Fruit fly (Drosophila melanogaster) whole organism, embryonic: ENCODE measurements around the gene CG13077.
A peak's percentile ranks its signal among the peaks of the same experiment; 100 is the strongest.

Experiments used
- Abd-B ChIP-seq: fragments of 200-800 bp; sonication (Bioruptor generic); optimal IDR thresholded peaks from 2 replicates; lab custom pipeline; 2018; ENCODE audit warnings: missing biosample characterization, mild to moderate bottlenecking, missing genetic modification characterization, moderate library complexity
- Blimp-1 ChIP-seq: fragments of 200-800 bp; sonication (Bioruptor generic); optimal IDR thresholded peaks from 3 replicates; lab custom pipeline; 2018; ENCODE audit warnings: missing biosample characterization, missing genetic modification characterization, mild to moderate bottlenecking, moderate library complexity, missing genetic modification reagents
- CG11695 ChIP-seq: fragments of 200-800 bp; sonication (Bioruptor generic); IDR thresholded peaks from 3 replicates; pipeline ENCODE4 v1.3.6; 2022; ENCODE audit warnings: missing biosample characterization, missing genetic modification characterization
- CG11723 ChIP-seq: fragments of 200-800 bp; sonication (Bioruptor generic); optimal IDR thresholded peaks from 2 replicates; lab custom pipeline; 2017; ENCODE audit warnings: missing biosample characterization, mild to moderate bottlenecking, missing genetic modification characterization
- CG13894 ChIP-seq: fragments of 200-800 bp; sonication (Bioruptor generic); optimal IDR thresholded peaks from 3 replicates; lab custom pipeline; 2018; ENCODE audit warnings: missing biosample characterization, mild to moderate bottlenecking, missing genetic modification characterization, moderate library complexity
- CG15011 ChIP-seq: fragments of 200-800 bp; sonication (Bioruptor generic); optimal IDR thresholded peaks from 3 replicates; lab custom pipeline; 2018; ENCODE audit warnings: missing biosample characterization, mild to moderate bottlenecking, missing genetic modification characterization
- CG15073 ChIP-seq: fragments of 200-800 bp; sonication (Bioruptor generic); optimal IDR thresholded peaks from 2 replicates; lab custom pipeline; 2016; ENCODE audit warnings: missing biosample characterization, missing genetic modification characterization
- CG16863 ChIP-seq: fragments of 200-800 bp; sonication (Bioruptor generic); optimal IDR thresholded peaks from 3 replicates; lab custom pipeline; 2016; ENCODE audit warnings: missing biosample characterization, missing genetic modification characterization
- CG18011 ChIP-seq: fragments of 200-800 bp; sonication (Bioruptor generic); optimal IDR thresholded peaks from 2 replicates; lab custom pipeline; 2017; ENCODE audit warnings: missing biosample characterization, missing genetic modification characterization, mild to moderate bottlenecking, moderate library complexity, missing genotype
- CG18476 ChIP-seq: fragments of 200-800 bp; sonication (Bioruptor generic); optimal IDR thresholded peaks from 2 replicates; lab custom pipeline; 2016; ENCODE audit warnings: missing biosample characterization, mild to moderate bottlenecking, missing genetic modification characterization
- CG32767 ChIP-seq: fragments of 200-800 bp; sonication (Bioruptor generic); IDR thresholded peaks from 2 replicates; pipeline ENCODE4 v1.3.6; 2022; ENCODE audit warnings: missing biosample characterization, missing genetic modification characterization
- CG43689 ChIP-seq: fragments of 200-800 bp; sonication (Bioruptor generic); IDR thresholded peaks from 2 replicates; pipeline ENCODE4 v1.3.6; 2022; ENCODE audit warnings: missing biosample characterization, missing genetic modification characterization
- CG5953 ChIP-seq: fragments of 200-800 bp; sonication (Bioruptor generic); IDR thresholded peaks from 2 replicates; pipeline ENCODE4 v1.3.6; 2022; ENCODE audit warnings: missing biosample characterization, missing genetic modification characterization
- CG8281 ChIP-seq: fragments of 200-800 bp; sonication (Bioruptor generic); optimal IDR thresholded peaks from 2 replicates; lab custom pipeline; 2018; ENCODE audit warnings: missing biosample characterization, mild to moderate bottlenecking, missing genetic modification characterization, moderate library complexity
- CG8765 ChIP-seq: fragments of 200-800 bp; sonication (Bioruptor generic); IDR thresholded peaks from 2 replicates; pipeline ENCODE4 v1.3.6; 2022; ENCODE audit warnings: missing biosample characterization, missing genetic modification characterization
- CG8924 ChIP-seq: fragments of 200-800 bp; optimal IDR thresholded peaks from 3 replicates; lab custom pipeline; 2019; ENCODE audit warnings: missing biosample characterization, mild to moderate bottlenecking, missing genetic modification characterization, moderate library complexity
- Dbx ChIP-seq: fragments of 200-800 bp; sonication (Bioruptor generic); IDR thresholded peaks from 3 replicates; pipeline ENCODE4 v1.3.6; 2022; ENCODE audit warnings: missing biosample characterization, missing genetic modification characterization
- Dip3 ChIP-seq: fragments of 200-800 bp; sonication (Bioruptor generic); optimal IDR thresholded peaks from 3 replicates; lab custom pipeline; 2016; ENCODE audit warnings: missing biosample characterization, missing genetic modification characterization
- Doc3 ChIP-seq: fragments of 200-800 bp; sonication (Bioruptor generic); IDR thresholded peaks from 3 replicates; pipeline ENCODE4 v1.3.6; 2022; ENCODE audit warnings: missing biosample characterization, missing genetic modification characterization; ENCODE audit not compliant: partially characterized antibody
- ERR ChIP-seq: fragments of 200-800 bp; sonication (Bioruptor generic); optimal IDR thresholded peaks from 2 replicates; lab custom pipeline; 2016; ENCODE audit warnings: missing biosample characterization, missing genetic modification characterization
- Ets97D ChIP-seq: fragments of 200-800 bp; sonication (Bioruptor generic); optimal IDR thresholded peaks from 3 replicates; lab custom pipeline; 2016; ENCODE audit warnings: missing biosample characterization, missing genetic modification characterization
- Gug ChIP-seq: fragments of 200-800 bp; sonication (Bioruptor generic); IDR thresholded peaks from 4 replicates; pipeline ENCODE4 v1.3.6; 2022; ENCODE audit warnings: missing biosample characterization, missing genetic modification characterization
- H15 ChIP-seq: fragments of 200-800 bp; sonication (Bioruptor generic); IDR thresholded peaks from 3 replicates; pipeline ENCODE4 v1.3.6; 2022; ENCODE audit warnings: missing biosample characterization, missing genetic modification characterization
- Hr39 ChIP-seq: fragments of >200 bp; optimal IDR thresholded peaks from 2 replicates; lab custom pipeline; 2017
- Hsf ChIP-seq: fragments of 200-800 bp; sonication (Bioruptor generic); optimal IDR thresholded peaks from 3 replicates; lab custom pipeline; 2016; ENCODE audit warnings: missing biosample characterization, missing genetic modification characterization
- Lpt ChIP-seq: fragments of >200 bp; optimal IDR thresholded peaks from 2 replicates; lab custom pipeline; 2018; ENCODE audit warnings: missing biosample characterization, missing genetic modification characterization
- Mrtf ChIP-seq: fragments of 200-800 bp; sonication (Bioruptor generic); IDR thresholded peaks from 3 replicates; pipeline ENCODE4 v1.3.6; 2022; ENCODE audit warnings: missing biosample characterization, missing genetic modification characterization
- Myb ChIP-seq: fragments of 200-800 bp; sonication (Bioruptor generic); optimal IDR thresholded peaks from 2 replicates; lab custom pipeline; 2016; ENCODE audit warnings: missing biosample characterization, missing genetic modification characterization
- NK7.1 ChIP-seq: fragments of 200-800 bp; sonication (Bioruptor generic); optimal IDR thresholded peaks from 3 replicates; lab custom pipeline; 2016; ENCODE audit warnings: missing biosample characterization, missing genetic modification characterization
- Nf-YB ChIP-seq: fragments of 200-800 bp; sonication (Bioruptor generic); optimal IDR thresholded peaks from 3 replicates; lab custom pipeline; 2019; ENCODE audit warnings: missing biosample characterization, mild to moderate bottlenecking, missing genetic modification characterization, moderate library complexity
- Oli ChIP-seq: fragments of 200-800 bp; sonication (Bioruptor generic); optimal IDR thresholded peaks from 2 replicates; lab custom pipeline; 2018; ENCODE audit warnings: missing biosample characterization, mild to moderate bottlenecking, missing genetic modification characterization, moderate library complexity
- Optix ChIP-seq: fragments of 200-800 bp; sonication (Bioruptor generic); IDR thresholded peaks from 3 replicates; pipeline ENCODE4 v1.3.6; 2022; ENCODE audit warnings: missing biosample characterization, missing genetic modification characterization
- Ptx1 ChIP-seq: fragments of 200-800 bp; sonication (Bioruptor generic); IDR thresholded peaks from 2 replicates; pipeline ENCODE4 v1.3.6; 2022; ENCODE audit warnings: missing biosample characterization, missing genetic modification characterization
- Sox100B ChIP-seq: fragments of 200-800 bp; sonication (Bioruptor generic); optimal IDR thresholded peaks from 3 replicates; lab custom pipeline; 2018; ENCODE audit warnings: missing biosample characterization, mild to moderate bottlenecking, missing genetic modification characterization
- ac ChIP-seq: fragments of 200-800 bp; sonication (Bioruptor generic); optimal IDR thresholded peaks from 3 replicates; lab custom pipeline; 2017; ENCODE audit warnings: missing biosample characterization, mild to moderate bottlenecking, missing genetic modification characterization
- ap ChIP-seq: fragments of 200-800 bp; sonication (Bioruptor generic); IDR thresholded peaks from 2 replicates; pipeline ENCODE4 v1.3.6; 2022; ENCODE audit warnings: missing biosample characterization, missing genetic modification characterization
- ara ChIP-seq: fragments of 200-800 bp; sonication (Bioruptor generic); IDR thresholded peaks from 2 replicates; pipeline ENCODE4 v1.3.6; 2022; ENCODE audit warnings: missing biosample characterization, missing genetic modification characterization
- ase ChIP-seq: fragments of 200-800 bp; sonication (Bioruptor generic); IDR thresholded peaks from 3 replicates; pipeline ENCODE4 v1.3.6; 2022; ENCODE audit warnings: missing biosample characterization, missing genetic modification characterization
- crp ChIP-seq, 2 experiments: fragments of 200-800 bp; sonication (Bioruptor generic); optimal IDR thresholded peaks; 2 replicates in 1 of 2; 3 replicates in 1 of 2; lab custom pipeline; 2017; ENCODE audit warnings: missing biosample characterization in 2 of 2, missing genetic modification characterization in 2 of 2, mild to moderate bottlenecking in 1 of 2, moderate library complexity in 1 of 2
- gce ChIP-seq: fragments of 200-800 bp; sonication (Bioruptor generic); IDR thresholded peaks from 3 replicates; pipeline ENCODE4 v1.3.6; 2022; ENCODE audit warnings: missing biosample characterization, missing genetic modification characterization
- hth ChIP-seq: fragments of >200 bp; optimal IDR thresholded peaks from 2 replicates; lab custom pipeline; 2017; ENCODE audit warnings: inconsistent platforms
- nerfin-1 ChIP-seq: fragments of 200-800 bp; sonication (Bioruptor generic); optimal IDR thresholded peaks from 3 replicates; lab custom pipeline; 2019; ENCODE audit warnings: missing biosample characterization, mild to moderate bottlenecking, missing genetic modification characterization, moderate library complexity
- oc ChIP-seq: fragments of 200-800 bp; sonication (Bioruptor generic); optimal IDR thresholded peaks from 2 replicates; lab custom pipeline; 2018; ENCODE audit warnings: missing biosample characterization, mild to moderate bottlenecking, missing genetic modification characterization, moderate library complexity
- odd ChIP-seq: fragments of 200-800 bp; sonication (Bioruptor generic); optimal IDR thresholded peaks from 2 replicates; lab custom pipeline; 2017; ENCODE audit warnings: missing biosample characterization, mild to moderate bottlenecking, missing genetic modification characterization
- pros ChIP-seq: fragments of 200-800 bp; sonication (Bioruptor generic); optimal IDR thresholded peaks from 3 replicates; lab custom pipeline; 2019; ENCODE audit warnings: missing biosample characterization, mild to moderate bottlenecking, missing genetic modification characterization, moderate library complexity
- ro ChIP-seq: fragments of 200-800 bp; sonication (Bioruptor generic); IDR thresholded peaks from 2 replicates; pipeline ENCODE4 v1.3.6; 2022; ENCODE audit warnings: missing biosample characterization, missing genetic modification characterization
- salm ChIP-seq: fragments of 200-800 bp; sonication (Bioruptor generic); optimal IDR thresholded peaks from 2 replicates; lab custom pipeline; 2018; ENCODE audit warnings: missing biosample characterization, mild to moderate bottlenecking, missing genetic modification characterization
- stc ChIP-seq: fragments of 200-800 bp; sonication (Bioruptor generic); IDR thresholded peaks from 2 replicates; pipeline ENCODE4 v1.3.6; 2022; ENCODE audit warnings: missing biosample characterization, missing genetic modification characterization
- tin ChIP-seq: fragments of 200-800 bp; sonication (Bioruptor generic); optimal IDR thresholded peaks from 3 replicates; lab custom pipeline; 2016; ENCODE audit warnings: missing biosample characterization, missing genetic modification characterization
- tna ChIP-seq: fragments of 200-800 bp; sonication (Bioruptor generic); IDR thresholded peaks from 2 replicates; pipeline ENCODE4 v1.3.6; 2022; ENCODE audit warnings: missing biosample characterization, missing genetic modification characterization; ENCODE audit not compliant: partially characterized antibody
- zen2 ChIP-seq: fragments of 200-800 bp; sonication (Bioruptor generic); IDR thresholded peaks from 3 replicates; pipeline ENCODE4 v1.3.6; 2022; ENCODE audit warnings: missing biosample characterization, missing genetic modification characterization; ENCODE audit not compliant: partially characterized antibody

CG13077 gene

dm6 chr2L:19533247-19533646 is 32.4 kb upstream of the CG13077 start, which contains the start of gene CG33116 (continued):
- peak; percentile 40; the same call in 1 of the 2 replicates for TF ChIP-seq ro
- peak; percentile 77 for TF ChIP-seq CG11723 (GFP tag; lab: Kevin White, UChicago)
- TF ChIP-seq CG43689 (GFP tag; lab: Robert Waterston, UW): peak; percentile 49
- peak; percentile 40; the same call in 1 of the 3 replicates for TF ChIP-seq Mrtf (GFP tag; lab: Robert Waterston, UW)
- peak; percentile 70 for TF ChIP-seq CG5953 (GFP tag; lab: Robert Waterston, UW)
- TF ChIP-seq crp (GFP tag; optimal IDR thresholded peaks at IDR 0.05; lab: Kevin White, UChicago): peak in 1 of 2 experiments; percentile 77
- TF ChIP-seq Ets97D (GFP tag; lab: Kevin White, UChicago): peak; percentile 79
- TF ChIP-seq Lpt (GFP tag; lab: Kevin White, UChicago): no peak
- TF ChIP-seq CG13894 (tag; lab: Kevin White, UChicago): peak; percentile 38
- peak; percentile 68 for TF ChIP-seq Optix (GFP tag; lab: Robert Waterston, UW)
- peak; percentile 68 for TF ChIP-seq Hr39 (lab: Kevin White, UChicago)
- TF ChIP-seq Doc3 (GFP tag; lab: Robert Waterston, UW): no peak
- peak; percentile 48 for TF ChIP-seq CG15011 (GFP tag; lab: Kevin White, UChicago)
- peak; percentile 85 for TF ChIP-seq Dip3 (GFP tag; lab: Kevin White, UChicago)
- TF ChIP-seq oc (tag; lab: Kevin White, UChicago): peak; percentile 50
- peak; percentile 65 for TF ChIP-seq CG16863 (GFP tag; lab: Kevin White, UChicago)
- peak; percentile 27; the same call in 1 of the 3 replicates for TF ChIP-seq gce (GFP tag; lab: Robert Waterston, UW)
- TF ChIP-seq Oli (tag; lab: Kevin White, UChicago): peak; percentile 84
- TF ChIP-seq hth (lab: Kevin White, UChicago): no peak
- peak; percentile 58 for TF ChIP-seq CG18011 (GFP tag; lab: Kevin White, UChicago)
- peak; percentile 42; the same call in 1 of the 2 replicates for TF ChIP-seq CG8765
- TF ChIP-seq odd (GFP tag; lab: Kevin White, UChicago): peak; percentile 66
- TF ChIP-seq Abd-B (GFP tag; lab: Kevin White, UChicago): peak; percentile 52
- peak; percentile 82 for TF ChIP-seq ase
- TF ChIP-seq NK7.1 (GFP tag; lab: Kevin White, UChicago): peak; percentile 70
- 0 out of 2 replicates have a peak, but pooled peaks have one; percentile 22 for TF ChIP-seq ap (GFP tag; lab: Robert Waterston, UW)
- peak; percentile 82 for TF ChIP-seq Ptx1
- no peak for TF ChIP-seq CG15073 (GFP tag; lab: Kevin White, UChicago)
- TF ChIP-seq Gug (GFP tag; lab: Robert Waterston, UW): peak; percentile 72
- peak; percentile 87 for TF ChIP-seq Hsf (GFP tag; lab: Kevin White, UChicago)
- TF ChIP-seq zen2 (GFP tag; lab: Robert Waterston, UW): no peak
- peak; percentile 67 for TF ChIP-seq salm (tag; lab: Kevin White, UChicago)
- TF ChIP-seq CG8281 (tag; lab: Kevin White, UChicago): peak; percentile 45
- peak; percentile 80 for TF ChIP-seq nerfin-1 (tag; lab: Kevin White, UChicago)
- peak; percentile 78 for TF ChIP-seq CG18476 (GFP tag; lab: Kevin White, UChicago)
- TF ChIP-seq Myb (GFP tag; lab: Kevin White, UChicago): peak; percentile 85
- peak; percentile 63; the same call in 1 of the 2 replicates for TF ChIP-seq ara (GFP tag; lab: Robert Waterston, UW)
- TF ChIP-seq CG11695 (GFP tag; lab: Robert Waterston, UW): peak; percentile 76; the same call in 2 of the 3 replicates
- peak; percentile 72 for TF ChIP-seq Blimp-1 (GFP tag; lab: Kevin White, UChicago)
- TF ChIP-seq CG8924 (tag; lab: Kevin White, UChicago): peak; percentile 79
- TF ChIP-seq H15: peak; percentile 68; the same call in 1 of the 3 replicates
- 0 out of 2 replicates have a peak, but pooled peaks have one; percentile 54 for TF ChIP-seq CG32767 (GFP tag; lab: Robert Waterston, UW)
- TF ChIP-seq Dbx: peak; percentile 77; the same call in 2 of the 3 replicates
- no peak for TF ChIP-seq tna (GFP tag; lab: Robert Waterston, UW)
- TF ChIP-seq stc (GFP tag; lab: Robert Waterston, UW): peak; percentile 66
- TF ChIP-seq pros (GFP tag; lab: Kevin White, UChicago): no peak
- TF ChIP-seq ERR (GFP tag; lab: Kevin White, UChicago): peak; percentile 60
- peak; percentile 87 for TF ChIP-seq tin (GFP tag; lab: Kevin White, UChicago)
- peak; percentile 56 for TF ChIP-seq Nf-YB (GFP tag; lab: Kevin White, UChicago)
- TF ChIP-seq ac (GFP tag; lab: Kevin White, UChicago): peak; percentile 52
- TF ChIP-seq Sox100B (GFP tag; lab: Kevin White, UChicago): peak; percentile 72
